Worm (Caenorhabditis elegans) whole organism, midembryonic: ENCODE measurements around the gene K12H6.7.

Source experiments
- T22C8.4 ChIP-seq: fragments of 200-800 bp; sonication (Bioruptor generic); IDR thresholded peaks from 2 replicates; pipeline ENCODE4 v1.3.6; 2022; ENCODE audit warnings: missing genetic modification characterization, missing compliant biosample characterization
- cog-1 ChIP-seq: sonication (generic microtip); optimal IDR thresholded peaks from 2 replicates; lab custom pipeline; 2016; ENCODE audit warnings: missing genetic modification characterization, missing compliant biosample characterization
- flt-1 ChIP-seq: fragments of 200-800 bp; sonication (Bioruptor generic); IDR thresholded peaks from 2 replicates; pipeline ENCODE4 v1.3.6; 2022; ENCODE audit warnings: missing genetic modification characterization, missing compliant biosample characterization
- klf-2 ChIP-seq: fragments of 200-800 bp; sonication (Bioruptor generic); conservative IDR thresholded peaks from 2 replicates; pipeline ENCODE4 v1.3.6; 2022; ENCODE audit warnings: missing genetic modification reagents, missing genetic modification characterization, missing compliant biosample characterization
- med-1 ChIP-seq: sonication (generic microtip); optimal IDR thresholded peaks from 2 replicates; lab custom pipeline; 2017; ENCODE audit warnings: missing genetic modification characterization, mild to moderate bottlenecking, missing compliant biosample characterization, antibody characterized with exemption, missing genetic modification reagents; ENCODE audit not compliant: insufficient read depth
- ref-1 ChIP-seq: fragments of 200-800 bp; sonication (Bioruptor generic); conservative IDR thresholded peaks from 2 replicates; pipeline ENCODE4 v1.3.6; 2022; ENCODE audit warnings: missing genetic modification reagents, missing genetic modification characterization, missing compliant biosample characterization
- tab-1 ChIP-seq: fragments of 200-800 bp; sonication (Bioruptor generic); IDR thresholded peaks from 2 replicates; pipeline ENCODE4 v1.3.6; 2022; ENCODE audit warnings: missing genetic modification characterization, missing compliant biosample characterization
- ztf-23 ChIP-seq: fragments of 200-800 bp; sonication (Bioruptor generic); IDR thresholded peaks from 2 replicates; pipeline ENCODE4 v1.3.6; 2022; ENCODE audit warnings: missing genetic modification reagents, missing genetic modification characterization, missing compliant biosample characterization
- ztf-29 ChIP-seq: fragments of 200-800 bp; sonication (Bioruptor generic); IDR thresholded peaks from 2 replicates; pipeline ENCODE4 v1.3.6; 2022; ENCODE audit warnings: missing genetic modification reagents, missing genetic modification characterization, missing compliant biosample characterization

Gene K12H6.7

ce11 chrII:2862557-2863035, 25.8 kb upstream of the K12H6.7 start:
- TF ChIP-seq ztf-29 (GFP tag; lab: Robert Waterston, UW) (peak; percentile 8; the same call in 1 of the 2 replicates), cog-1 (tag; lab: Kevin White, UChicago) (no peak)

- TF ChIP-seq ztf-23 (GFP tag; lab: Robert Waterston, UW) (0 out of 2 replicates have a peak, but pooled peaks have one; percentile 7), cog-1 (tag; lab: Kevin White, UChicago) (no peak), flt-1 (GFP tag; lab: Robert Waterston, UW) (0 out of 2 replicates have a peak, but pooled peaks have one; percentile 57), med-1 (GFP tag; lab: Kevin White, UChicago) (no peak), ztf-29 (GFP tag; lab: Robert Waterston, UW) (no peak), T22C8.4 (GFP tag; lab: Robert Waterston, UW) (no peak), klf-2 (no peak), ref-1 (GFP tag; lab: Robert Waterston, UW) (no peak), tab-1 (GFP tag; lab: Robert Waterston, UW) (0 out of 2 replicates have a peak, but pooled peaks have one; percentile 46)
Measured at ce11 chrII:2861385-2862099, 24.8 kb upstream of the K12H6.7 start.

ce11 chrII:2859873-2860821, 23.4 kb upstream of the K12H6.7 start:
- TF ChIP-seq ztf-23 (GFP tag; lab: Robert Waterston, UW) (peak; percentile 52; the same call in 1 of the 2 replicates), ztf-29 (GFP tag; lab: Robert Waterston, UW) (no peak), T22C8.4 (GFP tag; lab: Robert Waterston, UW) (no peak), tab-1 (GFP tag; lab: Robert Waterston, UW) (peak; percentile 64), flt-1 (GFP tag; lab: Robert Waterston, UW) (peak; percentile 81), cog-1 (tag; lab: Kevin White, UChicago) (no peak), med-1 (GFP tag; lab: Kevin White, UChicago) (no peak)

ce11 chrII:2859315-2859714, 22.6 kb upstream of the K12H6.7 start:
- no peak for TF ChIP-seq flt-1 (GFP tag; lab: Robert Waterston, UW)
- no peak for TF ChIP-seq ztf-23 (GFP tag; lab: Robert Waterston, UW)
- no peak for TF ChIP-seq cog-1 (tag; lab: Kevin White, UChicago)
- TF ChIP-seq ztf-29 (GFP tag; lab: Robert Waterston, UW): no peak; the same call in 1 of the 2 replicates
- no peak for TF ChIP-seq med-1 (GFP tag; lab: Kevin White, UChicago)
- TF ChIP-seq klf-2: no peak
- TF ChIP-seq T22C8.4 (GFP tag; lab: Robert Waterston, UW): no peak
- no peak for TF ChIP-seq ref-1 (GFP tag; lab: Robert Waterston, UW)
- TF ChIP-seq tab-1 (GFP tag; lab: Robert Waterston, UW): no peak

ce11 chrII:2858851-2859250, 22.1 kb upstream of the K12H6.7 start:
- TF ChIP-seq klf-2 (no peak), tab-1 (GFP tag; lab: Robert Waterston, UW) (no peak), ztf-23 (GFP tag; lab: Robert Waterston, UW) (no peak), med-1 (GFP tag; lab: Kevin White, UChicago) (no peak), T22C8.4 (GFP tag; lab: Robert Waterston, UW) (no peak)

- TF ChIP-seq T22C8.4 (GFP tag; lab: Robert Waterston, UW): no peak
- no peak for TF ChIP-seq cog-1 (tag; lab: Kevin White, UChicago)
- no peak for TF ChIP-seq klf-2
- TF ChIP-seq ztf-23 (GFP tag; lab: Robert Waterston, UW): no peak
- no peak for TF ChIP-seq med-1 (GFP tag; lab: Kevin White, UChicago)
- no peak for TF ChIP-seq ztf-29 (GFP tag; lab: Robert Waterston, UW)
- TF ChIP-seq tab-1 (GFP tag; lab: Robert Waterston, UW): no peak
- TF ChIP-seq ref-1 (GFP tag; lab: Robert Waterston, UW): no peak
- no peak for TF ChIP-seq flt-1 (GFP tag; lab: Robert Waterston, UW)
Measured at ce11 chrII:2857559-2857958, 20.8 kb upstream of the K12H6.7 start.

ce11 chrII:2856114-2856513, 19.4 kb upstream of the K12H6.7 start:
- TF ChIP-seq ref-1 (GFP tag; lab: Robert Waterston, UW) (no peak), ztf-29 (GFP tag; lab: Robert Waterston, UW) (no peak)

ce11 chrII:2854794-2855193, 18.0 kb upstream of the K12H6.7 start:
- TF ChIP-seq ztf-29 (GFP tag; lab: Robert Waterston, UW) (peak; percentile 34; the same call in 1 of the 2 replicates), klf-2 (no peak)

ce11 chrII:2853767-2854166, 17.0 kb upstream of the K12H6.7 start:
- no peak for TF ChIP-seq klf-2
- no peak for TF ChIP-seq ref-1 (GFP tag; lab: Robert Waterston, UW)
- no peak for TF ChIP-seq tab-1 (GFP tag; lab: Robert Waterston, UW)
- no peak for TF ChIP-seq ztf-23 (GFP tag; lab: Robert Waterston, UW)
- no peak for TF ChIP-seq cog-1 (tag; lab: Kevin White, UChicago)
- no peak for TF ChIP-seq ztf-29 (GFP tag; lab: Robert Waterston, UW)
- TF ChIP-seq T22C8.4 (GFP tag; lab: Robert Waterston, UW): no peak
